Worm (Caenorhabditis elegans) whole organism, L4 larva: ENCODE results near the gene dmsr-15.

Experiments
- R02D3.7 ChIP-seq: fragments of 150-350 bp; sonication (generic microtip); optimal IDR thresholded peaks from 3 replicates; lab custom pipeline; 2014; ENCODE audit warnings: missing biosample characterization, missing genetic modification characterization
- ceh-62 ChIP-seq: sonication (generic microtip); optimal IDR thresholded peaks from 2 replicates; lab custom pipeline; 2017; ENCODE audit warnings: missing biosample characterization, missing genetic modification characterization
- unc-130 ChIP-seq: sonication (generic microtip); optimal IDR thresholded peaks from 2 replicates; lab custom pipeline; 2016; ENCODE audit warnings: missing genetic modification reagents, missing genetic modification characterization, missing compliant biosample characterization
- unc-39 ChIP-seq: sonication (generic microtip); optimal IDR thresholded peaks from 2 replicates; lab custom pipeline; 2017; ENCODE audit warnings: missing biosample characterization, missing genetic modification characterization
- zip-2 ChIP-seq: fragments of 150-350 bp; optimal IDR thresholded peaks from 2 replicates; lab custom pipeline; 2014; ENCODE audit warnings: missing biosample characterization, missing genetic modification characterization

DNA sequence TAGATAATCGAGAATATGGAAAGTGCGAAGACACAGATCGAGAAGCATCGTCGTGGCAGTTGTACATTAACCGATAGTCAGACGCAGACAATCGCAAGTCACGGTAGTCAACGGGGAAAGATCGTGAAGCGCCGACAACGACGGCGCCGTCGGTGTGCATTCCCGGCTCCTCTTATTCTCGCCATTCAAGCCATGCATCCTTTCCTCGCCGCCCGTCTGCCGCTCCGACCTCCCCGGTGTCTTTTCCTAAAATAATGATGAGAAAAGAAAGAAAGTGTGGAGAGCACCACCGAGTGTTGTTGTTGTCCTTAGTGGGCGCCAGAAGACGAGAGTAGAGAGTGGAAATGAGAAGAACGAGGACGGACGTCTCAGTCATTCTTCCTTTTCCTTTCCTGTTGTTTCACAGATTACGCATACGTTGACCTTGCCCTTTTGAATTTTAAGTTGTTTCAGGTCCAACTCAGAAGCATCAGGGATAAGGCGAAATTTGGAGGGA is 34.9 kb downstream of the dmsr-15 start, which contains the start of gene ZC404.1:
- no peak for TF ChIP-seq R02D3.7 (tag; lab: Kevin White, UChicago)
- no peak for TF ChIP-seq zip-2 (tag; lab: Kevin White, UChicago)
- no peak for TF ChIP-seq unc-130 (GFP tag; lab: Kevin White, UChicago)
- no peak for TF ChIP-seq ceh-62 (tag; lab: Kevin White, UChicago)
- TF ChIP-seq unc-39 = no peak
